Worm (Caenorhabditis elegans) whole organism, young adult: ENCODE data around the gene F44E2.8.

Experiments
- B0019.2 ChIP-seq: fragments of 200-800 bp; sonication (Bioruptor generic); conservative IDR thresholded peaks from 2 replicates; pipeline ENCODE4 v1.3.6; 2022; ENCODE audit warnings: missing genetic modification reagents, missing genetic modification characterization, missing compliant biosample characterization
- D2030.7 ChIP-seq: fragments of 200-800 bp; sonication (Bioruptor generic); IDR thresholded peaks from 2 replicates; pipeline ENCODE4 v1.3.6; 2022; ENCODE audit warnings: missing genetic modification reagents, missing genetic modification characterization, missing compliant biosample characterization
- F22D6.2 ChIP-seq: sonication (generic microtip); optimal IDR thresholded peaks from 2 replicates; lab custom pipeline; 2016; ENCODE audit warnings: mild to moderate bottlenecking, missing genetic modification characterization, missing compliant biosample characterization
- F33H1.4 ChIP-seq: fragments of 200-800 bp; sonication (Bioruptor generic); IDR thresholded peaks from 2 replicates; pipeline ENCODE4 v1.3.6; 2022; ENCODE audit warnings: missing genetic modification reagents, missing genetic modification characterization, missing compliant biosample characterization
- F57C9.4 ChIP-seq: sonication (generic microtip); optimal IDR thresholded peaks from 2 replicates; lab custom pipeline; 2017; ENCODE audit warnings: mild to moderate bottlenecking, missing genetic modification characterization, missing compliant biosample characterization
- K11D2.4 ChIP-seq: fragments of 200-800 bp; sonication (Bioruptor generic); IDR thresholded peaks from 2 replicates; pipeline ENCODE4 v1.3.6; 2022; ENCODE audit warnings: missing genetic modification reagents, missing genetic modification characterization, missing compliant biosample characterization
- K12H6.12 ChIP-seq: fragments of 200-800 bp; sonication (Bioruptor generic); optimal IDR thresholded peaks from 2 replicates; lab custom pipeline; 2018; ENCODE audit warnings: mild to moderate bottlenecking, missing genetic modification characterization, missing compliant biosample characterization
- T07F8.4 ChIP-seq: sonication (generic microtip); optimal IDR thresholded peaks from 2 replicates; lab custom pipeline; 2016; ENCODE audit warnings: mild to moderate bottlenecking, missing genetic modification characterization, moderate library complexity, missing compliant biosample characterization
- Y53F4B.3 ChIP-seq: fragments of 200-800 bp; sonication (Bioruptor generic); IDR thresholded peaks from 2 replicates; pipeline ENCODE4 v1.3.6; 2022; ENCODE audit warnings: missing genetic modification reagents, missing genetic modification characterization, missing compliant biosample characterization
- Y53G8AR.9 ChIP-seq: fragments of 200-800 bp; sonication (Bioruptor generic); conservative IDR thresholded peaks from 2 replicates; pipeline ENCODE4 v1.3.6; 2022; ENCODE audit warnings: missing genetic modification reagents, missing genetic modification characterization, missing compliant biosample characterization
- Y79H2A.3 ChIP-seq: fragments of 200-800 bp; sonication (Bioruptor generic); conservative IDR thresholded peaks from 2 replicates; pipeline ENCODE4 v1.3.6; 2022; ENCODE audit warnings: missing genetic modification reagents, missing genetic modification characterization, missing compliant biosample characterization
- ZK185.1 ChIP-seq: sonication (generic microtip); optimal IDR thresholded peaks from 2 replicates; lab custom pipeline; 2016; ENCODE audit warnings: mild to moderate bottlenecking, missing genetic modification characterization, missing compliant biosample characterization; ENCODE audit not compliant: poor library complexity, severe bottlenecking
- ama-1 ChIP-seq, 3 experiments: fragments of 150-350 bp in 1 of 3; sonication (generic microtip) in 2 of 3; optimal IDR thresholded peaks; 2 replicates each; lab custom pipeline; 2014 to 2018; ENCODE audit warnings: missing biosample characterization in 2 of 3, missing genetic modification characterization in 2 of 3, missing genetic modification reagents in 2 of 3
- aptf-2 ChIP-seq: fragments of 200-800 bp; sonication (Bioruptor generic); conservative IDR thresholded peaks from 2 replicates; pipeline ENCODE4 v1.3.6; 2022; ENCODE audit warnings: missing genetic modification reagents, missing genetic modification characterization, missing compliant biosample characterization
- aptf-3 ChIP-seq: fragments of 200-800 bp; sonication (Bioruptor generic); IDR thresholded peaks from 2 replicates; pipeline ENCODE4 v1.3.6; 2022; ENCODE audit warnings: missing genetic modification characterization, missing compliant biosample characterization
- athp-1 ChIP-seq: sonication (generic microtip); optimal IDR thresholded peaks from 2 replicates; lab custom pipeline; 2017; ENCODE audit warnings: mild to moderate bottlenecking, missing genetic modification characterization, missing compliant biosample characterization
- attf-5 ChIP-seq: fragments of 200-800 bp; sonication (Bioruptor generic); optimal IDR thresholded peaks from 2 replicates; lab custom pipeline; 2018; ENCODE audit warnings: mild to moderate bottlenecking, missing genetic modification characterization, missing compliant biosample characterization
- attf-6 ChIP-seq: fragments of 200-800 bp; sonication (Bioruptor generic); IDR thresholded peaks from 2 replicates; pipeline ENCODE4 v1.3.6; 2022; ENCODE audit warnings: missing genetic modification reagents, missing genetic modification characterization, missing compliant biosample characterization
- ceh-100 ChIP-seq: fragments of 200-800 bp; sonication (Bioruptor generic); IDR thresholded peaks from 2 replicates; pipeline ENCODE4 v1.3.6; 2022; ENCODE audit warnings: missing genetic modification reagents, missing genetic modification characterization, missing compliant biosample characterization
- ceh-40 ChIP-seq: fragments of 200-800 bp; sonication (Bioruptor generic); IDR thresholded peaks from 2 replicates; pipeline ENCODE4 v1.3.6; 2022; ENCODE audit warnings: missing genetic modification characterization, missing compliant biosample characterization
- ceh-91 ChIP-seq: fragments of 200-800 bp; sonication (Bioruptor generic); IDR thresholded peaks from 2 replicates; pipeline ENCODE4 v1.3.6; 2022; ENCODE audit warnings: missing genetic modification reagents, missing genetic modification characterization, missing compliant biosample characterization
- dox-1 ChIP-seq: fragments of 200-800 bp; sonication (Bioruptor generic); IDR thresholded peaks from 2 replicates; pipeline ENCODE4 v1.3.6; 2022; ENCODE audit warnings: missing genetic modification reagents, missing genetic modification characterization, missing compliant biosample characterization
- dpl-1 ChIP-seq: fragments of 150-350 bp; optimal IDR thresholded peaks from 2 replicates; lab custom pipeline; 2014; ENCODE audit warnings: missing biosample characterization, missing genetic modification reagents, missing genetic modification characterization
- egl-44 ChIP-seq: fragments of 200-800 bp; sonication (Bioruptor generic); IDR thresholded peaks from 2 replicates; pipeline ENCODE4 v1.3.6; 2022; ENCODE audit warnings: missing genetic modification reagents, missing genetic modification characterization, missing compliant biosample characterization
- egrh-3 ChIP-seq: fragments of 200-800 bp; sonication (Bioruptor generic); IDR thresholded peaks from 2 replicates; pipeline ENCODE4 v1.3.6; 2022; ENCODE audit warnings: missing genetic modification reagents, missing genetic modification characterization, missing compliant biosample characterization
- ekl-4 ChIP-seq: fragments of 200-800 bp; sonication (Bioruptor generic); IDR thresholded peaks from 2 replicates; pipeline ENCODE4 v1.3.6; 2022; ENCODE audit warnings: missing genetic modification reagents, missing genetic modification characterization, missing compliant biosample characterization
- ets-4 ChIP-seq: fragments of 200-800 bp; sonication (Bioruptor generic); optimal IDR thresholded peaks from 2 replicates; lab custom pipeline; 2018; ENCODE audit warnings: mild to moderate bottlenecking, missing genetic modification characterization, missing compliant biosample characterization
- hlh-26 ChIP-seq: fragments of 200-800 bp; sonication (Bioruptor generic); conservative IDR thresholded peaks from 2 replicates; pipeline ENCODE4 v1.3.6; 2022; ENCODE audit warnings: missing genetic modification reagents, missing genetic modification characterization, missing compliant biosample characterization
- hsf-1 ChIP-seq: fragments of 200-800 bp; sonication (Bioruptor generic); IDR thresholded peaks from 2 replicates; pipeline ENCODE4 v1.3.6; 2022; ENCODE audit warnings: missing genetic modification reagents, missing genetic modification characterization, missing compliant biosample characterization
- madf-6 ChIP-seq: fragments of 200-800 bp; sonication (Bioruptor generic); IDR thresholded peaks from 2 replicates; pipeline ENCODE4 v1.3.6; 2022; ENCODE audit warnings: missing genetic modification reagents, missing genetic modification characterization, missing compliant biosample characterization
- madf-8 ChIP-seq: fragments of 200-800 bp; sonication (Bioruptor generic); conservative IDR thresholded peaks from 2 replicates; pipeline ENCODE4 v1.3.6; 2022; ENCODE audit warnings: missing genetic modification reagents, missing genetic modification characterization, missing compliant biosample characterization
- mcd-1 ChIP-seq: fragments of 200-800 bp; sonication (Bioruptor generic); IDR thresholded peaks from 2 replicates; pipeline ENCODE4 v1.3.6; 2022; ENCODE audit warnings: missing genetic modification reagents, missing genetic modification characterization, missing compliant biosample characterization
- nfya-2 ChIP-seq: fragments of 200-800 bp; sonication (Bioruptor generic); IDR thresholded peaks from 2 replicates; pipeline ENCODE4 v1.3.6; 2022; ENCODE audit warnings: missing genetic modification reagents, missing genetic modification characterization, missing compliant biosample characterization
- nfyb-1 ChIP-seq: fragments of 200-800 bp; sonication (Bioruptor generic); IDR thresholded peaks from 2 replicates; pipeline ENCODE4 v1.3.6; 2022; ENCODE audit warnings: missing genetic modification reagents, missing genetic modification characterization, missing compliant biosample characterization
- nhr-27 ChIP-seq: fragments of 200-800 bp; sonication (Bioruptor generic); optimal IDR thresholded peaks from 2 replicates; lab custom pipeline; 2018; ENCODE audit warnings: mild to moderate bottlenecking, missing genetic modification characterization, moderate library complexity, missing compliant biosample characterization
- pha-4 ChIP-seq: fragments of 150-350 bp; sonication (generic microtip); optimal IDR thresholded peaks from 2 replicates; lab custom pipeline; 2014; ENCODE audit warnings: missing biosample characterization, missing genetic modification reagents, missing genetic modification characterization
- rcor-1 ChIP-seq: fragments of 200-800 bp; sonication (Bioruptor generic); IDR thresholded peaks from 2 replicates; pipeline ENCODE4 v1.3.6; 2022; ENCODE audit warnings: missing genetic modification reagents, missing genetic modification characterization, missing compliant biosample characterization
- unc-62 ChIP-seq: fragments of 150-350 bp; optimal IDR thresholded peaks from 2 replicates; lab custom pipeline; 2014; ENCODE audit warnings: missing biosample characterization, missing genetic modification reagents, missing genetic modification characterization
- ztf-18 ChIP-seq: sonication (generic microtip); optimal IDR thresholded peaks from 2 replicates; lab custom pipeline; 2016; ENCODE audit warnings: missing genotype, mild to moderate bottlenecking, missing genetic modification characterization, missing compliant biosample characterization
- ztf-25 ChIP-seq: fragments of 200-800 bp; sonication (Bioruptor generic); IDR thresholded peaks from 2 replicates; pipeline ENCODE4 v1.3.6; 2022; ENCODE audit warnings: missing genetic modification reagents, missing genetic modification characterization, missing compliant biosample characterization
- ztf-26 ChIP-seq: sonication (generic microtip); optimal IDR thresholded peaks from 2 replicates; lab custom pipeline; 2017; ENCODE audit warnings: missing genetic modification characterization, missing compliant biosample characterization
- ztf-3 ChIP-seq: fragments of 200-800 bp; sonication (Bioruptor generic); optimal IDR thresholded peaks from 2 replicates; lab custom pipeline; 2018; ENCODE audit warnings: mild to moderate bottlenecking, missing genetic modification characterization, missing compliant biosample characterization

Gene F44E2.8

DNA sequence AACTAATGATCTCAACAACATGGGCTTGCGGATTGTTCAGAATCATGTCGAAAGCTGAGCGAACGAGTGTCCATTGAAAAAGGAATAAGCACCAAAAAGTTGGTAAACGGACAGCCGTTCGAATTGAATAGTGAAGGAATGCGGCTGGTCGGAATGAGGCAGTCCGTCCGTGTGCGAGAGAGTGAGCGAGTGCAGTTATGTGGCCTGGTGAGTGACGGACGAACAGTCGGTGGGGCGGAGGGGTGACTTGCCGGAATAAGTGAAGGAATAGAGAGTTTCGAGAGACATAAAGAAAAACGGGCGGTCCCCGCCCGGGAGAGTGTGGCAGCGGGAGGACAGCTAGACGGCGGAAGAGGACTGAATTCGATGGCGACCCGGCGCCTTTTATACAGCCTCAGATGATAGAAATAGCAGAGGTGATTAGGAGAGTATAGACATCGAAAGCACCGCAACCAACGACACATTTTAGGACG lies 15.7 kb upstream of the F44E2.8 start (continued):
- peak; percentile 79 for TF ChIP-seq egrh-3
- no peak for TF ChIP-seq dpl-1 (GFP tag; lab: Kevin White, UChicago)
- TF ChIP-seq attf-5 (GFP tag; lab: Kevin White, UChicago): peak; percentile 72
- peak; percentile 67 for TF ChIP-seq ekl-4 (GFP tag; lab: Robert Waterston, UW)
- TF ChIP-seq ztf-18: peak; percentile 73
- TF ChIP-seq pha-4 (tag; lab: Kevin White, UChicago): peak; percentile 13
- TF ChIP-seq ama-1 (optimal IDR thresholded peaks at IDR 0.05; lab: Kevin White, UChicago): peak; percentile 95
- no peak for TF ChIP-seq ama-1 (GFP tag; optimal IDR thresholded peaks at IDR 0.05; lab: Kevin White, UChicago)
- TF ChIP-seq unc-62 (GFP tag; lab: Kevin White, UChicago): no peak
- TF ChIP-seq ceh-40 (GFP tag; lab: Robert Waterston, UW): no peak
- TF ChIP-seq F22D6.2 (tag; lab: Kevin White, UChicago): peak; percentile 52
- peak; percentile 58 for TF ChIP-seq K12H6.12
- TF ChIP-seq nhr-27 (tag; lab: Kevin White, UChicago): peak; percentile 20
- peak; percentile 86 for TF ChIP-seq egl-44
- TF ChIP-seq ZK185.1 (tag; lab: Kevin White, UChicago): peak; percentile 52
- peak; percentile 93 for TF ChIP-seq ets-4 (GFP tag; lab: Kevin White, UChicago)
- peak; percentile 13 for TF ChIP-seq ztf-3 (GFP tag; lab: Kevin White, UChicago)
- TF ChIP-seq athp-1 (tag; lab: Kevin White, UChicago): peak; percentile 75
- 0 out of 2 replicates have a peak, but pooled peaks have one; percentile 45 for TF ChIP-seq ztf-25
- TF ChIP-seq K11D2.4: peak; percentile 84
- peak; percentile 54; the same call in 1 of the 2 replicates for TF ChIP-seq ceh-100 (GFP tag; lab: Robert Waterston, UW)
- TF ChIP-seq hlh-26 (GFP tag; lab: Robert Waterston, UW): no peak
- TF ChIP-seq aptf-2: no peak
- no peak for TF ChIP-seq T07F8.4 (tag; lab: Kevin White, UChicago)
- peak; percentile 87 for TF ChIP-seq ztf-26 (tag; lab: Kevin White, UChicago)
- no peak for TF ChIP-seq nfya-2 (GFP tag; lab: Robert Waterston, UW)
- 0 out of 2 replicates have a peak, but pooled peaks have one; percentile 24 for TF ChIP-seq rcor-1 (GFP tag; lab: Robert Waterston, UW)
- TF ChIP-seq F57C9.4 (tag; lab: Kevin White, UChicago): no peak

- TF ChIP-seq Y79H2A.3: peak; percentile 94
- peak; percentile 64; the same call in 1 of the 2 replicates for TF ChIP-seq hsf-1
- TF ChIP-seq D2030.7 (GFP tag; lab: Robert Waterston, UW): 0 out of 2 replicates have a peak, but pooled peaks have one; percentile 26
- 0 out of 2 replicates have a peak, but pooled peaks have one; percentile 48 for TF ChIP-seq madf-8 (GFP tag; lab: Robert Waterston, UW)
- TF ChIP-seq madf-6 (GFP tag; lab: Robert Waterston, UW): peak; percentile 73
- TF ChIP-seq ceh-40 (GFP tag; lab: Robert Waterston, UW): 0 out of 2 replicates have a peak, but pooled peaks have one; percentile 26
- peak; percentile 50; the same call in 1 of the 2 replicates for TF ChIP-seq attf-6 (GFP tag; lab: Robert Waterston, UW)
- 0 out of 2 replicates have a peak, but pooled peaks have one; percentile 57 for TF ChIP-seq ztf-25
- peak; percentile 29; the same call in 1 of the 2 replicates for TF ChIP-seq B0019.2 (GFP tag; lab: Robert Waterston, UW)
- TF ChIP-seq Y53F4B.3: peak; percentile 35; the same call in 1 of the 2 replicates
- TF ChIP-seq dox-1 (GFP tag; lab: Robert Waterston, UW): peak; percentile 40
- TF ChIP-seq F33H1.4: peak; percentile 23; the same call in 1 of the 2 replicates
- 0 out of 2 replicates have a peak, but pooled peaks have one; percentile 65 for TF ChIP-seq aptf-3 (GFP tag; lab: Robert Waterston, UW)
- TF ChIP-seq mcd-1 (GFP tag; lab: Robert Waterston, UW): 0 out of 2 replicates have a peak, but pooled peaks have one; percentile 7
- TF ChIP-seq Y53G8AR.9 (GFP tag; lab: Robert Waterston, UW): peak; percentile 47; the same call in 1 of the 2 replicates
- 0 out of 2 replicates have a peak, but pooled peaks have one; percentile 26 for TF ChIP-seq nfyb-1 (GFP tag; lab: Robert Waterston, UW)
- TF ChIP-seq ceh-91 (GFP tag; lab: Robert Waterston, UW): 0 out of 2 replicates have a peak, but pooled peaks have one; percentile 30
- peak; percentile 27; the same call in 1 of the 2 replicates for TF ChIP-seq rcor-1 (GFP tag; lab: Robert Waterston, UW)
Measured at ce11 chrIII:8860741-8861140, 11.1 kb upstream of the F44E2.8 start.
